Worm (Caenorhabditis elegans) whole organism, mixed stage, embryonic: ENCODE results near the gene srh-40.

Experiments used
- ceh-83 ChIP-seq: fragments of 200-800 bp; sonication (Bioruptor generic); optimal IDR thresholded peaks from 2 replicates; lab custom pipeline; 2018; ENCODE audit warnings: mild to moderate bottlenecking, missing genetic modification characterization, missing compliant biosample characterization
- ces-1 ChIP-seq: fragments of 150-350 bp; optimal IDR thresholded peaks from 2 replicates; lab custom pipeline; 2014; ENCODE audit warnings: missing biosample characterization, missing genetic modification reagents, missing genetic modification characterization
- elt-3 ChIP-seq: fragments of 150-350 bp; optimal IDR thresholded peaks from 2 replicates; lab custom pipeline; 2014; ENCODE audit warnings: missing biosample characterization, missing genetic modification characterization
- hlh-1 ChIP-seq: fragments of 150-350 bp; optimal IDR thresholded peaks from 2 replicates; lab custom pipeline; 2014; ENCODE audit warnings: missing biosample characterization, missing genetic modification reagents, missing genetic modification characterization
- lin-32 ChIP-seq: fragments of 200-800 bp; sonication (Bioruptor generic); optimal IDR thresholded peaks from 2 replicates; lab custom pipeline; 2018; ENCODE audit warnings: mild to moderate bottlenecking, missing genetic modification characterization, missing compliant biosample characterization
- unc-120 ChIP-seq: sonication (generic microtip); optimal IDR thresholded peaks from 2 replicates; lab custom pipeline; 2017; ENCODE audit warnings: missing genetic modification characterization, missing compliant biosample characterization; ENCODE audit not compliant: poor library complexity, severe bottlenecking
- unc-62 ChIP-seq: fragments of 150-350 bp; optimal IDR thresholded peaks from 2 replicates; lab custom pipeline; 2014; ENCODE audit warnings: missing biosample characterization, missing genetic modification reagents, missing genetic modification characterization

srh-40 gene

ce11 chrIII:6655830-6656229 is 45.2 kb downstream of the srh-40 start:
- TF ChIP-seq unc-62 (GFP tag; lab: Kevin White, UChicago) (peak; percentile 66), ceh-83 (GFP tag; lab: Kevin White, UChicago) (no peak), elt-3 (no peak), ces-1 (GFP tag; lab: Kevin White, UChicago) (peak; percentile 27), lin-32 (GFP tag; lab: Kevin White, UChicago) (no peak), hlh-1 (tag; lab: Kevin White, UChicago) (peak; percentile 87), unc-120 (peak; percentile 73)
